Worm (Caenorhabditis elegans): ENCODE results near the gene R02E4.2.

DNA sequence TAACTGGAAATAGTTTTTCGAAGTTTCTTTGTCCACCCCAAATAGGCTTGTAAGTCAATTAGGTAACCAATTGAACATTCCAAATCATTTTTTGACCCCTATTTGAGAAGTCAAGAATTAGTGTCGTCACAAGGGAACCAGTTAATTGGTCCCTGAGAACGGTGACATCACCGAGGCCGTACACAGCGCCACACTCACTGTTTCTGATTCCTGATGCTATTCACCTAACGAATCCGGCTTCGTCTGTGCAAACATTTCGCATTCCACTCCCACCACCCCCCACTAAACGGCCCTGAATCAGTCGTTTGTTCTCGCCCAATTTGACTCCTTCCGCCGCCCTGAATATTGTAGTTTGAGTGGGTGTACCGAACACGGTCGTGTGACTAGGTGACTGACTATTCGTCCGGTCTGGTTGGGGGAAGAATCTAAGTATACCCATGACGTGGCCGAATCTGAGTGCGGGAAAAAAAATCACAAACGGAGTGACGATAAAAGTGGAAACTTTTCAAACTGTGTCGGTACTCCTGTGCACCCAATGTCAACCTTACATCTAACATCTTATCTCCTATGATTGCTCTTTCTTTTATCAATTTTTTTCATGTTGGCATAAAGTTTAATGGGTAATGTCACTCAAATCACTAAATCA is 37.0 kb downstream of the R02E4.2 start:
- TF ChIP-seq zag-1 (tag; optimal IDR thresholded peaks at IDR 0.05): no peak
- TF ChIP-seq ceh-16 (tag; optimal IDR thresholded peaks at IDR 0.05): no peak

Data from whole organism, L3 larva.